Fruit fly (Drosophila melanogaster): Measurements from ENCODE around the gene CG11693.

Gene CG11693

DNA sequence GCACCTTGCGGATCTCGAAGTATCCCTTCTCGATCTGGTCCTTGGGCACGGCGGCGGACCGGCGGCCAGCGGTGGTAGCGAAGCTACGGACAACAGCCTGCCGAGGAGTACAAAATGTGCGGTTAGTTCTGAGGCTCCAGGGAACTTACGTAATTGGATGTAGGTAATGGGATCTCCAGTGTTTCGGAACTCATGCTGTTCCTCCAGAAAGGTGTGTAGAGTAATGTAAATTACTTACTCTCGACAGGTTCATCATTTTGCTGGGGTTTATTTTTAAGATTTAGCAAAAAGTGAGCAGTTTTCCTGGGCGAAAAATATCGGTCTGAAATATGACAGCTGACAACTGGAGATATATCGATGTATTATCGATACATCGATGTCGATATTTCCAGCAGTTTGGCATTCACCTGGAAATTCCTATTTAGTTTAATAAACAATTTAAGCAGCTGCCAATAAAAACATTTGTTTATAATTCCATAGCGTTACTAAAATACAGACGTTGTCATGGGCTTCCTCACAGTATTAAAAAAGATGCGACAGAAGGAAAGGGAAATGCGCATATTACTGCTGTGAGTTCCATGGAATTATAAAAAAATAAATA lies 30.2 kb upstream of the CG11693 start, which contains the start of the genes COX7A and Arl2 (continued):
- TF ChIP-seq CG31441 (GFP tag; IDR thresholded peaks at IDR 0.05) (no peak), CG34422 (GFP tag; IDR thresholded peaks at IDR 0.05) (no peak), CG6791 (GFP tag; IDR thresholded peaks at IDR 0.05; ENCODE audit: partially characterized antibody) (peak; percentile 94), gsb (GFP tag; IDR thresholded peaks at IDR 0.05) (no peak), Dek (tag; optimal IDR thresholded peaks at IDR 0.05) (no peak), Six4 (GFP tag; optimal IDR thresholded peaks at IDR 0.05) (no peak), CG1024 (GFP tag; IDR thresholded peaks at IDR 0.05) (no peak), Lhr (GFP tag; optimal IDR thresholded peaks at IDR 0.05) (no peak), eve (GFP tag; optimal IDR thresholded peaks at IDR 0.05) (no peak), CG10543 (GFP tag; optimal IDR thresholded peaks at IDR 0.05) (no peak), CG13424 (tag; optimal IDR thresholded peaks at IDR 0.05) (no peak), Nf-YC (tag; optimal IDR thresholded peaks at IDR 0.05) (peak; percentile 34), Neu2 (GFP tag; optimal IDR thresholded peaks at IDR 0.05; ENCODE audit: borderline replicate concordance) (no peak), fru (optimal IDR thresholded peaks at IDR 0.05) (no peak), NFAT (GFP tag; IDR thresholded peaks at IDR 0.05) (no peak), ase (GFP tag; IDR thresholded peaks at IDR 0.05) (no peak), CG5180 (GFP tag; optimal IDR thresholded peaks at IDR 0.05) (no peak), tgo (GFP tag; IDR thresholded peaks at IDR 0.05) (no peak), nerfin-2 (GFP tag; IDR thresholded peaks at IDR 0.05; ENCODE audit: partially characterized antibody) (peak; percentile 89), MBD-R2 (GFP tag; IDR thresholded peaks at IDR 0.05) (peak; percentile 90), gce (GFP tag; IDR thresholded peaks at IDR 0.05) (no peak), Nf-YA (GFP tag; IDR thresholded peaks at IDR 0.05) (no peak), Asciz (GFP tag; optimal IDR thresholded peaks at IDR 0.05) (no peak), CG3065 (GFP tag; optimal IDR thresholded peaks at IDR 0.05) (no peak), CG2712 (tag; optimal IDR thresholded peaks at IDR 0.05) (peak; percentile 22), schlank (tag; optimal IDR thresholded peaks at IDR 0.05) (no peak), CG10979 (tag; optimal IDR thresholded peaks at IDR 0.05) (no peak), CG8290 (GFP tag; optimal IDR thresholded peaks at IDR 0.05) (no peak), CG8290 (tag; optimal IDR thresholded peaks at IDR 0.05) (no peak), al (GFP tag; IDR thresholded peaks at IDR 0.05) (no peak), CG15696 (tag; optimal IDR thresholded peaks at IDR 0.05) (no peak), CG13123 (GFP tag; optimal IDR thresholded peaks at IDR 0.05) (no peak), CG11695 (GFP tag; IDR thresholded peaks at IDR 0.05) (no peak), Jarid2 (GFP tag; optimal IDR thresholded peaks at IDR 0.05) (no peak), Rfx (GFP tag; IDR thresholded peaks at IDR 0.05) (no peak), Dbx (GFP tag; IDR thresholded peaks at IDR 0.05) (no peak), tin (GFP tag; optimal IDR thresholded peaks at IDR 0.05) (no peak), dan (GFP tag; IDR thresholded peaks at IDR 0.05) (no peak), CG14710 (tag; optimal IDR thresholded peaks at IDR 0.05) (peak; percentile 44), ab (GFP tag; optimal IDR thresholded peaks at IDR 0.05) (no peak), klu (GFP tag; IDR thresholded peaks at IDR 0.05) (no peak), kni (GFP tag; optimal IDR thresholded peaks at IDR 0.05) (no peak), kah (GFP tag; optimal IDR thresholded peaks at IDR 0.05) (no peak), CG4617 (GFP tag; optimal IDR thresholded peaks at IDR 0.05; ENCODE audit: borderline replicate concordance) (peak; percentile 88), CG2120 (GFP tag; optimal IDR thresholded peaks at IDR 0.05) (peak; percentile 11), ATbp (GFP tag; optimal IDR thresholded peaks at IDR 0.05) (no peak), CG7987 (GFP tag; optimal IDR thresholded peaks at IDR 0.05) (no peak), lmd (GFP tag; IDR thresholded peaks at IDR 0.05) (no peak), Mrtf (GFP tag; IDR thresholded peaks at IDR 0.05) (no peak), Scr (GFP tag; IDR thresholded peaks at IDR 0.05; ENCODE audit: partially characterized antibody) (peak; percentile 93), Hr78 (GFP tag; optimal IDR thresholded peaks at IDR 0.05) (no peak)

Measured in whole organism, embryonic.